Fruit fly (Drosophila melanogaster) whole organism: ENCODE measurements around the gene CG32726.

ENCODE experiments used
- CG8478 ChIP-seq: fragments of >200 bp; optimal IDR thresholded peaks from 2 replicates; lab custom pipeline; 2018; ENCODE audit warnings: inconsistent platforms
- Dll ChIP-seq: fragments of >200 bp; optimal IDR thresholded peaks from 2 replicates; lab custom pipeline; 2017
- EcR ChIP-seq, 2 experiments: fragments of >200 bp; optimal IDR thresholded peaks; 2 replicates each; lab custom pipeline; 2017; ENCODE audit warnings: missing biosample characterization in 2 of 2, missing genetic modification characterization in 2 of 2, missing genetic modification reagents in 2 of 2
- pan ChIP-seq: fragments of >200 bp; optimal IDR thresholded peaks from 2 replicates; lab custom pipeline; 2017
- psq ChIP-seq: fragments of >200 bp; optimal IDR thresholded peaks from 2 replicates; lab custom pipeline; 2017
- usp ChIP-seq: fragments of >200 bp; optimal IDR thresholded peaks from 2 replicates; lab custom pipeline; 2017; ENCODE audit warnings: missing biosample characterization, missing genetic modification characterization, mixed read lengths

- TF ChIP-seq usp (GFP tag; lab: Kevin White, UChicago) (no peak), Dll (lab: Kevin White, UChicago) (no peak), psq (no peak), EcR (GFP tag; optimal IDR thresholded peaks at IDR 0.05; lab: Kevin White, UChicago) (no peak), CG8478 (lab: Kevin White, UChicago) (no peak), pan (no peak)
Measured at dm6 chrX:7406908-7407307, 18.6 kb downstream of the CG32726 start, which contains the start of gene CG32727.
